Worm (Caenorhabditis elegans) whole organism, L2 larva: ENCODE results near the gene fcd-2.

Source experiments
- F13H6.1 ChIP-seq: sonication (generic microtip); optimal IDR thresholded peaks from 2 replicates; lab custom pipeline; 2016; ENCODE audit warnings: missing genetic modification characterization, missing compliant biosample characterization
- ZK546.5 ChIP-seq: sonication (generic microtip); optimal IDR thresholded peaks from 2 replicates; lab custom pipeline; 2017; ENCODE audit warnings: missing biosample characterization, missing genetic modification characterization
- fos-1 ChIP-seq: fragments of 150-350 bp; optimal IDR thresholded peaks from 2 replicates; lab custom pipeline; 2014; ENCODE audit warnings: missing biosample characterization, missing genetic modification characterization
- lin-13 ChIP-seq: fragments of 150-350 bp; optimal IDR thresholded peaks from 2 replicates; lab custom pipeline; 2014; ENCODE audit warnings: missing biosample characterization, missing genetic modification reagents, missing genetic modification characterization
- nhr-25 ChIP-seq: fragments of 150-350 bp; sonication (generic microtip); optimal IDR thresholded peaks from 3 replicates; lab custom pipeline; 2014; ENCODE audit warnings: missing biosample characterization, missing genetic modification characterization

- TF ChIP-seq fos-1 (tag; lab: Kevin White, UChicago) (no peak), nhr-25 (tag; lab: Kevin White, UChicago) (no peak), F13H6.1 (no peak), lin-13 (no peak), ZK546.5 (no peak)
These were observed 1.8 kb downstream of the fcd-2 start for ce11 chrIV:15027334-15027733.
